Worm (Caenorhabditis elegans) whole organism, L4/young adult: ENCODE results near the gene prp-19.

Source experiments
- W03F9.2 ChIP-seq: fragments of 150-350 bp; optimal IDR thresholded peaks from 2 replicates; lab custom pipeline; 2014; ENCODE audit warnings: missing biosample characterization, missing genetic modification characterization
- dao-5 ChIP-seq: sonication (generic microtip); optimal IDR thresholded peaks from 2 replicates; lab custom pipeline; 2016; ENCODE audit warnings: missing genotype, missing genetic modification characterization, moderate library complexity, missing compliant biosample characterization
- him-1 ChIP-seq: sonication (generic microtip); optimal IDR thresholded peaks from 2 replicates; lab custom pipeline; 2016; ENCODE audit warnings: missing genotype, missing genetic modification reagents, missing genetic modification characterization, missing compliant biosample characterization

DNA sequence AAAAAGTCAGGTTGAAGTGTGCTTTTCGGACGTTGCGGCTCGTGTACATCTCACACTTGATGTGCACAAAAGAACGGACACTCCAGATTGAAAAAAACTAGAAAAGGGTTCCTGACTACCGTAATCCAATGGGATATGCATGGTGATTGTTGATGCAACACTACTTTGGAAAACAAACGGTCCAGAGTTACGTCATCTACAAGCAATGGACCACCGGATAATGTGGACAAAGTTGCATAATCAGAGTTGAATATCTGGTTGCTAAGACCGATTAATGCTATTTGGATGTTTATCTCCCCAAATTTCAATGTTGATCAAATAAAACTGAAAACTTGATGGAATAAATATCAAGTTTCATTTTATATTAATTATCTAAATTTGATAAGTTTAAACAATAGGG lies 21.8 kb downstream of the prp-19 start:
- TF ChIP-seq him-1 (tag; lab: Kevin White, UChicago) = no peak
- TF ChIP-seq W03F9.2 (tag; lab: Kevin White, UChicago) = no peak
- TF ChIP-seq dao-5 = no peak
